Fruit fly (Drosophila melanogaster) whole organism, prepupa: ENCODE measurements around the gene Ctr1B.
A peak's percentile ranks its signal among the peaks of the same experiment; 100 is the strongest.

Experiments
- Blimp-1 ChIP-seq: fragments of 200-800 bp; sonication (Bioruptor generic); optimal IDR thresholded peaks from 3 replicates; lab custom pipeline; 2017; ENCODE audit warnings: missing biosample characterization, missing genetic modification characterization, mild to moderate bottlenecking, moderate library complexity, missing genetic modification reagents
- CG10631 ChIP-seq: fragments of 200-800 bp; sonication (Bioruptor generic); optimal IDR thresholded peaks from 2 replicates; lab custom pipeline; 2016; ENCODE audit warnings: missing biosample characterization, missing genetic modification characterization
- CG10669 ChIP-seq: fragments of 200-800 bp; sonication (Bioruptor generic); optimal IDR thresholded peaks from 3 replicates; lab custom pipeline; 2018; ENCODE audit warnings: missing biosample characterization, mild to moderate bottlenecking, missing genetic modification characterization, moderate library complexity
- CG11762 ChIP-seq: fragments of 200-800 bp; sonication (Bioruptor generic); optimal IDR thresholded peaks from 3 replicates; lab custom pipeline; 2016; ENCODE audit warnings: missing biosample characterization, missing genetic modification characterization; ENCODE audit not compliant: insufficient read depth
- CG11902 ChIP-seq: fragments of 200-800 bp; sonication (Bioruptor generic); optimal IDR thresholded peaks from 3 replicates; lab custom pipeline; 2016; ENCODE audit warnings: missing biosample characterization, missing genetic modification characterization
- CG16779 ChIP-seq: fragments of 200-800 bp; sonication (Bioruptor generic); optimal IDR thresholded peaks from 3 replicates; lab custom pipeline; 2017; ENCODE audit warnings: missing biosample characterization, mild to moderate bottlenecking, missing genetic modification characterization
- CG32006 ChIP-seq: fragments of 200-800 bp; sonication (Bioruptor generic); optimal IDR thresholded peaks from 3 replicates; lab custom pipeline; 2017; ENCODE audit warnings: missing biosample characterization, mild to moderate bottlenecking, missing genetic modification characterization
- CG34406 ChIP-seq: fragments of 200-800 bp; sonication (Bioruptor generic); optimal IDR thresholded peaks from 3 replicates; lab custom pipeline; 2016; ENCODE audit warnings: missing biosample characterization, missing genetic modification characterization
- CG3919 ChIP-seq: fragments of 200-800 bp; sonication (Bioruptor generic); optimal IDR thresholded peaks from 3 replicates; lab custom pipeline; 2016; ENCODE audit warnings: missing biosample characterization, missing genetic modification characterization
- CG4318 ChIP-seq: fragments of 200-800 bp; sonication (Bioruptor generic); optimal IDR thresholded peaks from 3 replicates; lab custom pipeline; 2017; ENCODE audit warnings: missing biosample characterization, mild to moderate bottlenecking, missing genetic modification characterization
- CG6163 ChIP-seq: fragments of 200-800 bp; sonication (Bioruptor generic); IDR thresholded peaks from 3 replicates; pipeline ENCODE4 v1.3.6; 2022; ENCODE audit warnings: missing biosample characterization, missing genetic modification characterization
- CG6792 ChIP-seq: fragments of 200-800 bp; sonication (Bioruptor generic); optimal IDR thresholded peaks from 3 replicates; lab custom pipeline; 2016; ENCODE audit warnings: missing biosample characterization, missing genetic modification characterization
- CG6854 ChIP-seq: fragments of 200-800 bp; sonication (Bioruptor generic); optimal IDR thresholded peaks from 2 replicates; lab custom pipeline; 2017; ENCODE audit warnings: missing biosample characterization, mild to moderate bottlenecking, missing genetic modification characterization
- CG7368 ChIP-seq: fragments of 200-800 bp; sonication (Bioruptor generic); optimal IDR thresholded peaks from 3 replicates; lab custom pipeline; 2016; ENCODE audit warnings: missing biosample characterization, missing genetic modification characterization
- CG8119 ChIP-seq: fragments of 200-800 bp; sonication (Bioruptor generic); IDR thresholded peaks from 3 replicates; pipeline ENCODE4 v1.3.6; 2022; ENCODE audit warnings: missing biosample characterization, missing genetic modification characterization
- CG8319 ChIP-seq: fragments of 200-800 bp; sonication (Bioruptor generic); optimal IDR thresholded peaks from 3 replicates; lab custom pipeline; 2016; ENCODE audit warnings: missing biosample characterization, missing genetic modification characterization
- CG8632 ChIP-seq: fragments of 200-800 bp; sonication (Bioruptor generic); optimal IDR thresholded peaks from 3 replicates; lab custom pipeline; 2016; ENCODE audit warnings: missing biosample characterization, missing genetic modification characterization
- CG9139 ChIP-seq: fragments of 200-800 bp; sonication (Bioruptor generic); optimal IDR thresholded peaks from 3 replicates; lab custom pipeline; 2017; ENCODE audit warnings: missing biosample characterization, mild to moderate bottlenecking, missing genetic modification characterization
- Eip78C ChIP-seq: fragments of 200-800 bp; sonication (Bioruptor generic); peaks from one replicate; lab custom pipeline; 2016; ENCODE audit warnings: missing biosample characterization, missing genetic modification characterization
- Eip93F ChIP-seq: fragments of 200-800 bp; sonication (Bioruptor generic); optimal IDR thresholded peaks from 2 replicates; lab custom pipeline; 2016; ENCODE audit warnings: missing biosample characterization, mild to moderate bottlenecking, missing genetic modification characterization
- Ets21C ChIP-seq: fragments of 200-800 bp; sonication (Bioruptor generic); optimal IDR thresholded peaks from 3 replicates; lab custom pipeline; 2016; ENCODE audit warnings: missing biosample characterization, missing genetic modification characterization
- Gug ChIP-seq: fragments of 200-800 bp; sonication (Bioruptor generic); IDR thresholded peaks from 2 replicates; pipeline ENCODE4 v1.3.6; 2022; ENCODE audit warnings: missing biosample characterization, missing genetic modification characterization
- Hr38 ChIP-seq: sonication (Bioruptor generic); optimal IDR thresholded peaks from 2 replicates; lab custom pipeline; 2016; ENCODE audit warnings: missing biosample characterization, missing genetic modification characterization
- Hr39 ChIP-seq: fragments of 200-800 bp; sonication (Bioruptor generic); optimal IDR thresholded peaks from 2 replicates; lab custom pipeline; 2016; ENCODE audit warnings: missing biosample characterization, missing genetic modification characterization
- Hr4 ChIP-seq: fragments of 200-800 bp; sonication (Bioruptor generic); optimal IDR thresholded peaks from 3 replicates; lab custom pipeline; 2016; ENCODE audit warnings: missing biosample characterization, missing genetic modification characterization
- Met ChIP-seq: fragments of 200-800 bp; sonication (Bioruptor generic); optimal IDR thresholded peaks from 3 replicates; lab custom pipeline; 2016; ENCODE audit warnings: missing biosample characterization, missing genetic modification characterization
- OdsH ChIP-seq: fragments of 200-800 bp; sonication (Bioruptor generic); optimal IDR thresholded peaks from 3 replicates; lab custom pipeline; 2016; ENCODE audit warnings: missing biosample characterization, missing genetic modification characterization
- Smox ChIP-seq: fragments of 200-800 bp; sonication (Bioruptor generic); optimal IDR thresholded peaks from 3 replicates; lab custom pipeline; 2016; ENCODE audit warnings: missing biosample characterization, missing genetic modification characterization
- Sox102F ChIP-seq: fragments of 200-800 bp; sonication (Bioruptor generic); optimal IDR thresholded peaks from 2 replicates; lab custom pipeline; 2016; ENCODE audit warnings: missing biosample characterization, mild to moderate bottlenecking, missing genetic modification characterization
- Sox14 ChIP-seq: fragments of 200-800 bp; sonication (Bioruptor generic); optimal IDR thresholded peaks from 3 replicates; lab custom pipeline; 2016; ENCODE audit warnings: missing biosample characterization, missing genetic modification characterization
- Sox15 ChIP-seq: fragments of 200-800 bp; sonication (Bioruptor generic); optimal IDR thresholded peaks from 3 replicates; lab custom pipeline; 2016; ENCODE audit warnings: missing biosample characterization, missing genetic modification characterization
- fd59A ChIP-seq: fragments of 200-800 bp; sonication (Bioruptor generic); optimal IDR thresholded peaks from 2 replicates; lab custom pipeline; 2017; ENCODE audit warnings: missing biosample characterization, mild to moderate bottlenecking, missing genetic modification characterization, missing genetic modification reagents
- fd85E ChIP-seq: fragments of 200-800 bp; sonication (Bioruptor generic); optimal IDR thresholded peaks from 3 replicates; lab custom pipeline; 2016; ENCODE audit warnings: missing biosample characterization, missing genetic modification characterization
- fkh ChIP-seq: fragments of 200-800 bp; sonication (Bioruptor generic); optimal IDR thresholded peaks from 3 replicates; lab custom pipeline; 2017; ENCODE audit warnings: missing biosample characterization, mild to moderate bottlenecking, missing genetic modification characterization, moderate library complexity
- lz ChIP-seq: fragments of 200-800 bp; sonication (Bioruptor generic); optimal IDR thresholded peaks from 3 replicates; lab custom pipeline; 2016; ENCODE audit warnings: missing biosample characterization, missing genetic modification characterization
- net ChIP-seq: fragments of 200-800 bp; sonication (Bioruptor generic); optimal IDR thresholded peaks from 3 replicates; lab custom pipeline; 2016; ENCODE audit warnings: missing biosample characterization, missing genetic modification characterization
- spab ChIP-seq: fragments of 200-800 bp; sonication (Bioruptor generic); optimal IDR thresholded peaks from 2 replicates; lab custom pipeline; 2017; ENCODE audit warnings: missing biosample characterization, mild to moderate bottlenecking, missing genetic modification characterization, missing genetic modification reagents
- ss ChIP-seq, 2 experiments: fragments of 200-800 bp; sonication (Bioruptor generic); optimal IDR thresholded peaks; 2 replicates in 1 of 2; 3 replicates in 1 of 2; lab custom pipeline; 2017 to 2018; ENCODE audit warnings: mild to moderate bottlenecking in 2 of 2, missing biosample characterization in 2 of 2, missing genetic modification characterization in 2 of 2, moderate library complexity in 1 of 2
- svp ChIP-seq: fragments of 200-800 bp; sonication (Bioruptor generic); peaks from one replicate; lab custom pipeline; 2016; ENCODE audit warnings: missing biosample characterization, missing genetic modification characterization
- vri ChIP-seq: fragments of 200-800 bp; sonication (Bioruptor generic); optimal IDR thresholded peaks from 3 replicates; lab custom pipeline; 2016; ENCODE audit warnings: missing biosample characterization, mild to moderate bottlenecking, missing genetic modification characterization

Gene Ctr1B

dm6 chr3R:8355579-8355978 is 38.2 kb downstream of the Ctr1B start (continued):
- TF ChIP-seq CG6163 (GFP tag; lab: Robert Waterston, UW), result peak; percentile 94
- peak; percentile 83 for TF ChIP-seq Hr39
- peak; percentile 79 for TF ChIP-seq CG11902 (GFP tag; lab: Kevin White, UChicago)
- TF ChIP-seq CG6792 (GFP tag; lab: Kevin White, UChicago), result peak; percentile 84
- TF ChIP-seq CG10631 (GFP tag; lab: Kevin White, UChicago), result peak; percentile 86
- TF ChIP-seq CG8119 (GFP tag; lab: Robert Waterston, UW), result peak; percentile 88
- peak; percentile 91 for TF ChIP-seq Hr4 (GFP tag; lab: Kevin White, UChicago)
- TF ChIP-seq Hr38 (GFP tag; lab: Kevin White, UChicago), result no peak
- TF ChIP-seq fd85E (GFP tag; lab: Kevin White, UChicago), result peak; percentile 48
- TF ChIP-seq spab, result peak; percentile 72
- TF ChIP-seq Sox15, result peak; percentile 86
- TF ChIP-seq ss (GFP tag; optimal IDR thresholded peaks at IDR 0.05; lab: Kevin White, UChicago), result peak; percentile 46 to 89
- TF ChIP-seq Smox (GFP tag; lab: Kevin White, UChicago), result peak; percentile 73
- peak; percentile 79 for TF ChIP-seq CG8319 (GFP tag; lab: Kevin White, UChicago)
- peak; percentile 92 for TF ChIP-seq CG3919

- TF ChIP-seq vri (GFP tag; lab: Kevin White, UChicago) (peak; percentile 86), Sox14 (peak; percentile 5), fkh (GFP tag; lab: Kevin White, UChicago) (peak; percentile 1), Eip93F (GFP tag; lab: Kevin White, UChicago) (no peak), Hr39 (no peak)
Observed at dm6 chr3R:8356626-8357290, 39.3 kb downstream of the Ctr1B start, which contains the start of gene stck. Gene stck (plus strand): TSS chr3R:8356978.

- TF ChIP-seq Met (no peak), CG9139 (GFP tag; lab: Kevin White, UChicago) (no peak), CG7368 (GFP tag; lab: Kevin White, UChicago) (no peak), vri (GFP tag; lab: Kevin White, UChicago) (peak; percentile 86), Gug (GFP tag; lab: Robert Waterston, UW) (no peak), svp (GFP tag; lab: Kevin White, UChicago) (peak; percentile 67), fkh (GFP tag; lab: Kevin White, UChicago) (peak; percentile 90), fd59A (GFP tag; lab: Kevin White, UChicago) (no peak), CG34406 (no peak), Sox15 (no peak), Blimp-1 (GFP tag; lab: Kevin White, UChicago) (no peak), CG3919 (no peak), CG16779 (tag; lab: Kevin White, UChicago) (no peak), CG8119 (GFP tag; lab: Robert Waterston, UW) (no peak), CG11762 (GFP tag; lab: Kevin White, UChicago) (no peak), Sox102F (GFP tag; lab: Kevin White, UChicago) (no peak), Ets21C (GFP tag; lab: Kevin White, UChicago) (no peak), OdsH (GFP tag; lab: Kevin White, UChicago) (no peak), Smox (GFP tag; lab: Kevin White, UChicago) (no peak), CG6854 (GFP tag; lab: Kevin White, UChicago) (no peak), CG8632 (no peak), CG4318 (no peak), lz (GFP tag; lab: Kevin White, UChicago) (no peak), net (GFP tag; lab: Kevin White, UChicago) (peak; percentile 39), CG10631 (GFP tag; lab: Kevin White, UChicago) (no peak), CG6792 (GFP tag; lab: Kevin White, UChicago) (no peak), CG10669 (GFP tag; lab: Kevin White, UChicago) (no peak), Sox14 (no peak), ss (GFP tag; optimal IDR thresholded peaks at IDR 0.05; lab: Kevin White, UChicago) (no peak), CG32006 (GFP tag; lab: Kevin White, UChicago) (no peak), Eip78C (GFP tag; lab: Kevin White, UChicago) (peak; percentile 80)
Observed at dm6 chr3R:8357372-8357992, 40.1 kb downstream of the Ctr1B start.
